Fruit fly (Drosophila melanogaster): ENCODE data around the gene Argk1.

Argk1 gene

DNA sequence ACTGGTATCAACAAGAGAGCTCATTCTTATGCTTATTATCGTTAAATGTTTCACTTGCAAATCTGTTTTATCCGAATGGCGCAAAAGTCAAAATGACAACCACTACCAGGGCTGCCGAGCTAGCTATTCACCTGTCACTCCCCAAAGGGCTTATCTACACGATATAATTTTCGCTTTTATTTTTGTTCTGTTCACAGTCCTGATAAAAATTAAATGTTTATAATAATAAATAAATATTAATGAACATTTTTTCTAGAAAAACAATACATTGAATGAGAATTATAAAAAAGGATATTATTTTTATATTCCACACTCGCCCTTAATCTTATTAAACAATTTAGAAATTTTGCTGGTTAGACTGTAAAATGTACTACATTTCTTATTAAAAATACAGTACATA lies 56.1 kb downstream of the Argk1 start, which contains the start of gene CG5194:
TSS of gene CG5194 (minus strand) at position 101 of the 400 bp plus-strand sequence.
- TF ChIP-seq lz (GFP tag; optimal IDR thresholded peaks at IDR 0.05) (no peak), CG10669 (GFP tag; optimal IDR thresholded peaks at IDR 0.05) (no peak), achi (GFP tag; optimal IDR thresholded peaks at IDR 0.05) (no peak), CG32006 (GFP tag; optimal IDR thresholded peaks at IDR 0.05) (no peak), CG8632 (GFP tag; optimal IDR thresholded peaks at IDR 0.05) (no peak), Eip93F (GFP tag; optimal IDR thresholded peaks at IDR 0.05) (no peak), CG6163 (GFP tag; IDR thresholded peaks at IDR 0.05) (no peak), Eip75B (GFP tag; optimal IDR thresholded peaks at IDR 0.05) (no peak), CG10631 (GFP tag; optimal IDR thresholded peaks at IDR 0.05) (no peak), Hr39 (GFP tag; optimal IDR thresholded peaks at IDR 0.05) (no peak), CG1621 (tag; optimal IDR thresholded peaks at IDR 0.05) (no peak), Sox102F (GFP tag; optimal IDR thresholded peaks at IDR 0.05) (no peak), topi (GFP tag; optimal IDR thresholded peaks at IDR 0.05) (no peak), cyc (GFP tag; optimal IDR thresholded peaks at IDR 0.05) (no peak), CG9139 (GFP tag; optimal IDR thresholded peaks at IDR 0.05) (no peak), CG34406 (GFP tag; optimal IDR thresholded peaks at IDR 0.05) (no peak), salr (GFP tag; optimal IDR thresholded peaks at IDR 0.05) (no peak), vri (GFP tag; optimal IDR thresholded peaks at IDR 0.05) (no peak)

DNA sequence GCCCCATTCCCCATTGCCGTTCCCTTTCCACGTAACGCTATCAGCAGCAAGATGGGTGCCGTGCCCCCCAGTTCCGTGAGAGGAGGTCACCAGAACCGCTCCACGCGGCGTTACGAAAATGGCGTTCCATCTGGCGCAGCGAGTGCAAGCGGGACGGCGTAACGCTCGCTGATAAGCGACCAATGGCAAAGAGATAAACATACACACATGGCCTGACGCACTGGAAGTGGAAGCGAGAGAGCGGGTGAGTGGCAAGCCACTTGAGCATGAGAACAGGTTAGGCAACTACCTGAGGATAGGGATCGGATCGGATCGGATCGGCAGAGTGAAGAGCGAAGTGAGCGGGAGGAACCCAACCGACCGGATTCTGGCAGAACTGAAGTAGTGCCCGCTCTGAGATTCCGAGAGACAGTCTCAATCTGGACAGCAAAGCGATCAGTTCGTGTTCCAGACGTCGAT lies 61.0 kb downstream of the Argk1 start, which contains the start of gene Doc3:
TSS of gene Doc3 (plus strand) at position 409 of the 459 bp plus-strand sequence.
- peak in 1 of 2 experiments; percentile 60 for TF ChIP-seq ss (GFP tag; optimal IDR thresholded peaks at IDR 0.05)
- peak; percentile 52; the same call in 1 of the 3 replicates for TF ChIP-seq CG6163 (GFP tag; IDR thresholded peaks at IDR 0.05)
- TF ChIP-seq Smox (GFP tag; optimal IDR thresholded peaks at IDR 0.05), result no peak
- no peak for TF ChIP-seq fd59A (GFP tag; optimal IDR thresholded peaks at IDR 0.05)
- peak; percentile 98 for TF ChIP-seq svp (GFP tag)
- TF ChIP-seq CG8319 (GFP tag; optimal IDR thresholded peaks at IDR 0.05), result peak; percentile 99
- peak; percentile 3 for TF ChIP-seq CG1621 (tag; optimal IDR thresholded peaks at IDR 0.05)
- peak; percentile 93 for TF ChIP-seq CG6854 (GFP tag; optimal IDR thresholded peaks at IDR 0.05)
- TF ChIP-seq fkh (GFP tag; optimal IDR thresholded peaks at IDR 0.05), result peak; percentile 43

DNA sequence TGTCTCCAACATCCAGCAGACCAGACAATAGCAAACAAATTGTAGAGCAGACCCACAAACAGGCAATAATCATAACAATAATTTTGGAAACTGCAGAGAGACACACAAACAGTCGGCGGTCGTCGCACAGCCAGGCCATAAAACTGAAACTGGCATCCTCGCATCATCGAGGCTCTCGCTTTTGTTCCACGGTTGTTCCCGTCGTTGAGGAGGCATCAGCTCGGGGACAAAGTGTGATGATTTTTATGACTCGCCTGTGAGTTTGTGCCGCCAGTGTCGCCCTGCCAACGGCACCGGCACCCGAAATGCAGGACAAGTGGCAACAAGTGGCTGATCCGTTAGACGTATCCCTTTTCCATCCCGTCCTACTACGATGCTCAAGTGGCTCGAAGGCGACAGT lies 62.5 kb downstream of the Argk1 start:
- TF ChIP-seq esn (GFP tag; optimal IDR thresholded peaks at IDR 0.05) (no peak), Gug (GFP tag; IDR thresholded peaks at IDR 0.05) (no peak), OdsH (GFP tag; optimal IDR thresholded peaks at IDR 0.05) (no peak), CG9139 (GFP tag; optimal IDR thresholded peaks at IDR 0.05) (no peak), dac (GFP tag; optimal IDR thresholded peaks at IDR 0.05) (no peak), net (GFP tag; optimal IDR thresholded peaks at IDR 0.05) (no peak), CG11902 (GFP tag; optimal IDR thresholded peaks at IDR 0.05) (no peak), Hr38 (GFP tag; optimal IDR thresholded peaks at IDR 0.05) (no peak), CG6792 (GFP tag; optimal IDR thresholded peaks at IDR 0.05) (no peak), CG11294 (GFP tag; IDR thresholded peaks at IDR 0.05) (no peak)

DNA sequence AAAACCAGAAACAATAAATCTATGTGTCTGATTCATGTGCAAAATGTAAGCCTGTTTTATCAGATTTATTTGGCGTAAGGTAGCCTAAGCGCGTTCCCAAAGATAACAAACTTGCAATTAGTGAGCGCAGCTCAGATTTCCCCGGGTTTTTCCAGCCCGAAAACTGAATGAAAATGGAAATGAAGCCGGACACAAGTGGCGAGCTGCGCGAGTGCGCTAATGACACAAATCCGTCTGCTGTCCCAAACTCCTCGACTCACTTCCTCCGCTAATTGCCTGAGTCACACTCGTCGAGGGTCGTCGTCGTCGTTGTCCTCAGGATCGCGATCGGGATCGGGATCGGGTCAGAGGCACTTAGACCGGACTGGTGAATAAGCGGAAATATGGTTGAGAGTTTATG lies 63.3 kb downstream of the Argk1 start:
- TF ChIP-seq CG3032 (tag; optimal IDR thresholded peaks at IDR 0.05) (no peak), CG4318 (GFP tag; optimal IDR thresholded peaks at IDR 0.05) (no peak), CG34406 (GFP tag; optimal IDR thresholded peaks at IDR 0.05) (no peak)

All from whole organism, prepupa.